Worm (Caenorhabditis elegans): ENCODE results near the gene ins-35.
A peak's percentile ranks its signal among the peaks of the same experiment; 100 is the strongest.

ins-35 gene

ce11 chrV:20376070-20376469 is 734 bp downstream of the ins-35 start:
- TF ChIP-seq nhr-23 (tag; optimal IDR thresholded peaks at IDR 0.05) (no peak), ceh-9 (tag; optimal IDR thresholded peaks at IDR 0.05) (no peak), ceh-82 (tag; optimal IDR thresholded peaks at IDR 0.05) (no peak), nhr-28 (tag; optimal IDR thresholded peaks at IDR 0.05) (no peak), daf-12 (tag; optimal IDR thresholded peaks at IDR 0.05) (no peak), sea-2 (GFP tag; optimal IDR thresholded peaks at IDR 0.05) (no peak), nhr-237 (tag; optimal IDR thresholded peaks at IDR 0.05) (no peak), lin-39 (tag; optimal IDR thresholded peaks at IDR 0.05) (no peak), unc-39 (tag; optimal IDR thresholded peaks at IDR 0.05) (no peak), nhr-25 (tag; optimal IDR thresholded peaks at IDR 0.05) (no peak), nfya-1 (tag; optimal IDR thresholded peaks at IDR 0.05; ENCODE audit: insufficient read depth) (no peak), pqm-1 (tag; optimal IDR thresholded peaks at IDR 0.05) (no peak), fos-1 (tag; optimal IDR thresholded peaks at IDR 0.05) (no peak), nhr-11 (tag; optimal IDR thresholded peaks at IDR 0.05) (no peak), ama-1 (optimal IDR thresholded peaks at IDR 0.05) (no peak), pha-4 (tag; optimal IDR thresholded peaks at IDR 0.05) (no peak), snpc-4 (tag; optimal IDR thresholded peaks at IDR 0.05) (no peak), ceh-16 (tag; optimal IDR thresholded peaks at IDR 0.05) (no peak)

ce11 chrV:20380320-20380719 is 5.0 kb downstream of the ins-35 start, which contains the start of gene K02E2.6:
TSS of gene K02E2.6 (plus strand) at chrV:20380561.
- TF ChIP-seq nhr-25 (tag; optimal IDR thresholded peaks at IDR 0.05) (no peak), sea-2 (GFP tag; optimal IDR thresholded peaks at IDR 0.05) (no peak), aly-2 (tag; optimal IDR thresholded peaks at IDR 0.05) (no peak), ceh-82 (tag; optimal IDR thresholded peaks at IDR 0.05) (no peak), elt-1 (tag; optimal IDR thresholded peaks at IDR 0.05) (no peak), unc-62 (GFP tag; optimal IDR thresholded peaks at IDR 0.05) (no peak), nhr-28 (tag; optimal IDR thresholded peaks at IDR 0.05) (no peak), pha-4 (tag; optimal IDR thresholded peaks at IDR 0.05) (peak; percentile 23), tbx-2 (tag; optimal IDR thresholded peaks at IDR 0.05) (no peak), nfya-1 (tag; optimal IDR thresholded peaks at IDR 0.05; ENCODE audit: insufficient read depth) (peak; percentile 32), pqm-1 (tag; optimal IDR thresholded peaks at IDR 0.05) (no peak), hmg-11 (tag; optimal IDR thresholded peaks at IDR 0.05) (peak; percentile 44), mdl-1 (tag; optimal IDR thresholded peaks at IDR 0.05) (no peak), nhr-11 (tag; optimal IDR thresholded peaks at IDR 0.05) (no peak), mml-1 (tag; optimal IDR thresholded peaks at IDR 0.05) (no peak), lin-39 (tag; optimal IDR thresholded peaks at IDR 0.05) (no peak), ceh-28 (tag; optimal IDR thresholded peaks at IDR 0.05) (peak; percentile 28), fos-1 (tag; optimal IDR thresholded peaks at IDR 0.05) (no peak), egl-27 (tag; optimal IDR thresholded peaks at IDR 0.05) (no peak), elt-3 (tag; optimal IDR thresholded peaks at IDR 0.05) (no peak), daf-12 (tag; optimal IDR thresholded peaks at IDR 0.05) (no peak), egl-5 (tag; optimal IDR thresholded peaks at IDR 0.05) (no peak), ceh-9 (tag; optimal IDR thresholded peaks at IDR 0.05) (no peak), nhr-43 (tag; optimal IDR thresholded peaks at IDR 0.05; ENCODE audit: poor library complexity, severe bottlenecking) (no peak), nhr-67 (tag; optimal IDR thresholded peaks at IDR 0.05) (no peak), eor-1 (tag; optimal IDR thresholded peaks at IDR 0.05) (no peak), nhr-77 (tag; optimal IDR thresholded peaks at IDR 0.05) (no peak), lin-15B (tag; optimal IDR thresholded peaks at IDR 0.05) (no peak), R02D3.7 (tag; optimal IDR thresholded peaks at IDR 0.05) (no peak), elt-2 (tag; optimal IDR thresholded peaks at IDR 0.05) (no peak)

DNA sequence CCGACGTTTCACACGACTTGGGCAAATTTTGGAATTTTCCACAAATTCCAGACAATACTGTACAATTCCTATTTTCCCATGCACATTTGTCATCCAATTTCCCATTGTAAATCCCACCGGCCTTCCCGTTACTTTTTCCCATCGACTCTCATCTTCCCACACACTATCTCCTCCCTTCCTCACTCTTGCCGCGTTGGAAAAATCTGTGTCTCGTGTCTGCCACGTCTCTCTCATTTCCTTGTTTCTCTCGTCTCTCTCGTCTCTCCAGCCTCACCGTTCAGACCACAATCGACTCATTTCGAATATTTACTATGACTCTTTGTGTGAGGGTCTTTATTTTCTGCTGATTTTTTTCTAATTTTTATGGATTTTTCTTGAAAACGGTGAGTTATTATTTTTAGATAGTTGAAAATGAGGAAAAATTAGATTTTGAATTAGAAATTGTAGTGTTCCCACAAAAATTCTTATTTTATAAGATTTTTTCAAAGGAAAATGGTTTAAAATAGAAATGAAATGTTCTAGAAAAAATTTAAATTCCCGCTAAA is 7.8 kb downstream of the ins-35 start, which contains the start of gene K02E2.11:
TSS of gene K02E2.11 (plus strand) at position 251 of the 545 bp plus-strand sequence.
- peak; percentile 71 for TF ChIP-seq egl-5 (tag; optimal IDR thresholded peaks at IDR 0.05)
- peak; percentile 88 for TF ChIP-seq hmg-11 (tag; optimal IDR thresholded peaks at IDR 0.05)
- no peak for TF ChIP-seq elt-2 (tag; optimal IDR thresholded peaks at IDR 0.05)
- TF ChIP-seq nhr-23 (tag; optimal IDR thresholded peaks at IDR 0.05): peak; percentile 10
- no peak for TF ChIP-seq pqm-1 (tag; optimal IDR thresholded peaks at IDR 0.05)
- no peak for TF ChIP-seq fkh-2 (tag; optimal IDR thresholded peaks at IDR 0.05)
- peak; percentile 38 for TF ChIP-seq skn-1 (tag; optimal IDR thresholded peaks at IDR 0.05)
- peak; percentile 82 for TF ChIP-seq pha-4 (tag; optimal IDR thresholded peaks at IDR 0.05)
- no peak for TF ChIP-seq zag-1 (tag; optimal IDR thresholded peaks at IDR 0.05)
- TF ChIP-seq daf-12 (tag; optimal IDR thresholded peaks at IDR 0.05): no peak
- peak; percentile 18 for TF ChIP-seq snpc-4 (tag; optimal IDR thresholded peaks at IDR 0.05)
- TF ChIP-seq nfya-1 (tag; optimal IDR thresholded peaks at IDR 0.05; ENCODE audit: insufficient read depth): peak; percentile 61
- TF ChIP-seq nhr-76 (tag; optimal IDR thresholded peaks at IDR 0.05): no peak
- TF ChIP-seq ceh-82 (tag; optimal IDR thresholded peaks at IDR 0.05): no peak
- peak; percentile 5 for TF ChIP-seq lin-39 (tag; optimal IDR thresholded peaks at IDR 0.05)
- TF ChIP-seq ZK546.5 (tag; optimal IDR thresholded peaks at IDR 0.05): no peak
- no peak for TF ChIP-seq lsy-12 (tag; optimal IDR thresholded peaks at IDR 0.05)
- TF ChIP-seq nhr-77 (tag; optimal IDR thresholded peaks at IDR 0.05): no peak
- TF ChIP-seq nhr-25 (tag; optimal IDR thresholded peaks at IDR 0.05): peak; percentile 27
- TF ChIP-seq lin-15B (tag; optimal IDR thresholded peaks at IDR 0.05): peak; percentile 11
